Fruit fly (Drosophila melanogaster): Measurements from ENCODE around the gene Ilp7.

DNA sequence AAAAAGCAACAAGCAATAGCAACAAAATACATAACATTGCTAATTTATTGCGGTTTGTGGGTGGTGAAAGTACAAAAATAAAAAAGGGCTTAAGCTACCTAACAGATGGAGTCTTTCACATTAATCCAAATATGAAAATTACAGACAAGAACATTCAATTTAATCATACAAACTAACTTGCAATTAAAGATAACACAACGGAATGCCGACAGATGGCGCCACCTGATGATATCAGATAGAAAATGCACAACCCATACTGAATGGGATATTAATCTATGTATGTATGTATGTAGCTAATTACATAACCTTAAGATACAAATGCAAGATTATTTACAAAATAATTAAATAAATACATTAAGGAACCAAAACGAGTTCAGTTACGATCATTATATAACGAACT lies 7.4 kb downstream of the Ilp7 start:
- TF ChIP-seq CG13204 (GFP tag; optimal IDR thresholded peaks at IDR 0.05) (no peak), CG10348 (GFP tag; IDR thresholded peaks at IDR 0.05) (no peak), CG15710 (tag; optimal IDR thresholded peaks at IDR 0.05) (no peak), gl (tag; optimal IDR thresholded peaks at IDR 0.05) (no peak), EcR (GFP tag; optimal IDR thresholded peaks at IDR 0.05) (no peak), D1 (tag; optimal IDR thresholded peaks at IDR 0.05) (no peak), CG4496 (GFP tag; IDR thresholded peaks at IDR 0.05) (no peak), Pif1B (GFP tag; optimal IDR thresholded peaks at IDR 0.05) (no peak), rn (GFP tag; IDR thresholded peaks at IDR 0.05) (no peak), CG8301 (tag; optimal IDR thresholded peaks at IDR 0.05) (no peak)

Measured in whole organism, pupa.